Worm (Caenorhabditis elegans) whole organism, L2 larva: Measurements from ENCODE around the gene T10H4.4.

Source experiments
- crh-2 ChIP-seq: sonication (generic microtip); optimal IDR thresholded peaks from 2 replicates; lab custom pipeline; 2017; ENCODE audit warnings: missing biosample characterization, missing genetic modification characterization
- skn-1 ChIP-seq: sonication (generic microtip); optimal IDR thresholded peaks from 2 replicates; lab custom pipeline; 2017; ENCODE audit warnings: missing biosample characterization, missing genetic modification characterization
- sma-9 ChIP-seq, 2 experiments: fragments of 150-350 bp in 1 of 2; sonication (generic microtip) in 1 of 2; optimal IDR thresholded peaks; 2 replicates each; lab custom pipeline; 2014 to 2016; ENCODE audit warnings: missing genetic modification characterization in 2 of 2, mild to moderate bottlenecking in 1 of 2, missing biosample characterization in 1 of 2, missing compliant biosample characterization in 1 of 2, missing genetic modification reagents in 1 of 2, moderate library complexity in 1 of 2
- snpc-4 ChIP-seq: fragments of 150-350 bp; optimal IDR thresholded peaks from 2 replicates; lab custom pipeline; 2014; ENCODE audit warnings: missing biosample characterization, missing genetic modification characterization

ce11 chrV:15230243-15230642 is 41.9 kb downstream of the T10H4.4 start, which contains the start of gene srw-15:
- TF ChIP-seq crh-2 (tag; lab: Kevin White, UChicago), result no peak
- no peak for TF ChIP-seq sma-9 (GFP tag; optimal IDR thresholded peaks at IDR 0.05; lab: Kevin White, UChicago)
- TF ChIP-seq sma-9 (tag; optimal IDR thresholded peaks at IDR 0.05; lab: Kevin White, UChicago), result no peak
- no peak for TF ChIP-seq skn-1 (tag; lab: Kevin White, UChicago)
- no peak for TF ChIP-seq snpc-4 (tag; lab: Kevin White, UChicago)
